Worm (Caenorhabditis elegans) whole organism, L2 larva: ENCODE results near the gene abts-3.

Source experiments
- C34F6.9 ChIP-seq: fragments of 150-350 bp; optimal IDR thresholded peaks from 2 replicates; lab custom pipeline; 2014; ENCODE audit warnings: missing biosample characterization, missing genetic modification characterization
- F13H6.1 ChIP-seq: sonication (generic microtip); optimal IDR thresholded peaks from 2 replicates; lab custom pipeline; 2016; ENCODE audit warnings: missing genetic modification characterization, missing compliant biosample characterization
- R02D3.7 ChIP-seq: fragments of 150-350 bp; optimal IDR thresholded peaks from 2 replicates; lab custom pipeline; 2014; ENCODE audit warnings: missing biosample characterization, missing genetic modification characterization
- Y55F3AM.14 ChIP-seq: fragments of 200-800 bp; sonication (Bioruptor generic); optimal IDR thresholded peaks from 2 replicates; lab custom pipeline; 2018; ENCODE audit warnings: mild to moderate bottlenecking, missing genetic modification characterization, missing compliant biosample characterization
- ZK546.5 ChIP-seq: sonication (generic microtip); optimal IDR thresholded peaks from 2 replicates; lab custom pipeline; 2017; ENCODE audit warnings: missing biosample characterization, missing genetic modification characterization
- aly-2 ChIP-seq: fragments of 150-350 bp; optimal IDR thresholded peaks from 2 replicates; lab custom pipeline; 2014; ENCODE audit warnings: missing biosample characterization, missing genetic modification characterization
- blmp-1 ChIP-seq: sonication (generic microtip); optimal IDR thresholded peaks from 2 replicates; lab custom pipeline; 2017; ENCODE audit warnings: missing genetic modification characterization, mild to moderate bottlenecking, missing compliant biosample characterization, antibody characterized with exemption, moderate library complexity; ENCODE audit not compliant: insufficient read depth
- ceh-82 ChIP-seq: fragments of 150-350 bp; optimal IDR thresholded peaks from 2 replicates; lab custom pipeline; 2014; ENCODE audit warnings: missing biosample characterization, missing genetic modification characterization
- crh-2 ChIP-seq: sonication (generic microtip); optimal IDR thresholded peaks from 2 replicates; lab custom pipeline; 2017; ENCODE audit warnings: missing biosample characterization, missing genetic modification characterization
- dmd-4 ChIP-seq: sonication (generic microtip); optimal IDR thresholded peaks from 2 replicates; lab custom pipeline; 2017; ENCODE audit warnings: missing biosample characterization, missing genetic modification characterization
- elt-1 ChIP-seq: fragments of 150-350 bp; optimal IDR thresholded peaks from 2 replicates; lab custom pipeline; 2014; ENCODE audit warnings: missing biosample characterization, missing genetic modification characterization
- elt-3 ChIP-seq: sonication (generic microtip); optimal IDR thresholded peaks from 2 replicates; lab custom pipeline; 2017; ENCODE audit warnings: missing biosample characterization, missing genetic modification characterization
- fos-1 ChIP-seq: fragments of 150-350 bp; optimal IDR thresholded peaks from 2 replicates; lab custom pipeline; 2014; ENCODE audit warnings: missing biosample characterization, missing genetic modification characterization
- lin-11 ChIP-seq: fragments of 150-350 bp; sonication (generic microtip); optimal IDR thresholded peaks from 2 replicates; lab custom pipeline; 2014; ENCODE audit warnings: missing biosample characterization, missing genetic modification characterization, inconsistent platforms, mixed read lengths
- lin-13 ChIP-seq: fragments of 150-350 bp; optimal IDR thresholded peaks from 2 replicates; lab custom pipeline; 2014; ENCODE audit warnings: missing biosample characterization, missing genetic modification reagents, missing genetic modification characterization
- lin-39 ChIP-seq: fragments of 150-350 bp; optimal IDR thresholded peaks from 2 replicates; lab custom pipeline; 2014; ENCODE audit warnings: missing biosample characterization, missing genetic modification reagents, missing genetic modification characterization
- lsy-2 ChIP-seq, 2 experiments: fragments of 150-350 bp in 1 of 2; sonication (generic microtip) in 1 of 2; optimal IDR thresholded peaks; 2 replicates each; lab custom pipeline; 2014 to 2017; ENCODE audit warnings: missing biosample characterization in 2 of 2, missing genetic modification characterization in 2 of 2
- mab-5 ChIP-seq: fragments of 150-350 bp; optimal IDR thresholded peaks from 2 replicates; lab custom pipeline; 2014; ENCODE audit warnings: missing biosample characterization, missing genetic modification characterization
- nhr-11 ChIP-seq: fragments of 150-350 bp; optimal IDR thresholded peaks from 2 replicates; lab custom pipeline; 2014; ENCODE audit warnings: missing biosample characterization, missing genetic modification characterization
- nhr-12 ChIP-seq: fragments of 150-350 bp; optimal IDR thresholded peaks from 2 replicates; lab custom pipeline; 2014; ENCODE audit warnings: missing biosample characterization, missing genetic modification characterization
- nhr-129 ChIP-seq: fragments of 150-350 bp; optimal IDR thresholded peaks from 2 replicates; lab custom pipeline; 2014; ENCODE audit warnings: missing biosample characterization, missing genetic modification characterization
- nhr-21 ChIP-seq: fragments of 150-350 bp; optimal IDR thresholded peaks from 2 replicates; lab custom pipeline; 2014; ENCODE audit warnings: missing biosample characterization, missing genetic modification characterization
- nhr-237 ChIP-seq: fragments of 150-350 bp; optimal IDR thresholded peaks from 2 replicates; lab custom pipeline; 2014; ENCODE audit warnings: missing biosample characterization, missing genetic modification characterization
- nhr-25 ChIP-seq: fragments of 150-350 bp; sonication (generic microtip); optimal IDR thresholded peaks from 3 replicates; lab custom pipeline; 2014; ENCODE audit warnings: missing biosample characterization, missing genetic modification characterization
- nhr-6 ChIP-seq: fragments of 150-350 bp; optimal IDR thresholded peaks from 2 replicates; lab custom pipeline; 2014; ENCODE audit warnings: missing biosample characterization, missing genetic modification characterization
- peb-1 ChIP-seq: fragments of 150-350 bp; optimal IDR thresholded peaks from 2 replicates; lab custom pipeline; 2014; ENCODE audit warnings: missing biosample characterization, missing genetic modification characterization
- skn-1 ChIP-seq: sonication (generic microtip); optimal IDR thresholded peaks from 2 replicates; lab custom pipeline; 2017; ENCODE audit warnings: missing biosample characterization, missing genetic modification characterization
- sma-3 ChIP-seq: sonication (generic microtip); optimal IDR thresholded peaks from 2 replicates; lab custom pipeline; 2016; ENCODE audit warnings: missing genetic modification reagents, missing genetic modification characterization, missing compliant biosample characterization
- snpc-4 ChIP-seq: fragments of 150-350 bp; optimal IDR thresholded peaks from 2 replicates; lab custom pipeline; 2014; ENCODE audit warnings: missing biosample characterization, missing genetic modification characterization
- unc-39 ChIP-seq: fragments of 150-350 bp; optimal IDR thresholded peaks from 2 replicates; lab custom pipeline; 2014; ENCODE audit warnings: missing biosample characterization, missing genetic modification characterization
- unc-55 ChIP-seq: fragments of 150-350 bp; sonication (generic microtip); optimal IDR thresholded peaks from 3 replicates; lab custom pipeline; 2014; ENCODE audit warnings: missing biosample characterization, missing genetic modification reagents, missing genetic modification characterization
- unc-62 ChIP-seq: fragments of 150-350 bp; optimal IDR thresholded peaks from 2 replicates; lab custom pipeline; 2014; ENCODE audit warnings: missing biosample characterization, missing genetic modification reagents, missing genetic modification characterization
- zag-1 ChIP-seq: fragments of 150-350 bp; optimal IDR thresholded peaks from 2 replicates; lab custom pipeline; 2014; ENCODE audit warnings: missing biosample characterization, missing genetic modification characterization
- ztf-1 ChIP-seq: fragments of 200-800 bp; sonication (Bioruptor generic); conservative IDR thresholded peaks from 2 replicates; pipeline ENCODE4 v1.3.6; 2022; ENCODE audit warnings: missing genetic modification characterization, missing compliant biosample characterization
- ztf-11 ChIP-seq: sonication (generic microtip); optimal IDR thresholded peaks from 2 replicates; lab custom pipeline; 2017; ENCODE audit warnings: missing biosample characterization, missing genetic modification characterization
- ztf-4 ChIP-seq: fragments of 150-350 bp; optimal IDR thresholded peaks from 2 replicates; lab custom pipeline; 2014; ENCODE audit warnings: missing biosample characterization, missing genetic modification characterization

The abts-3 gene

DNA sequence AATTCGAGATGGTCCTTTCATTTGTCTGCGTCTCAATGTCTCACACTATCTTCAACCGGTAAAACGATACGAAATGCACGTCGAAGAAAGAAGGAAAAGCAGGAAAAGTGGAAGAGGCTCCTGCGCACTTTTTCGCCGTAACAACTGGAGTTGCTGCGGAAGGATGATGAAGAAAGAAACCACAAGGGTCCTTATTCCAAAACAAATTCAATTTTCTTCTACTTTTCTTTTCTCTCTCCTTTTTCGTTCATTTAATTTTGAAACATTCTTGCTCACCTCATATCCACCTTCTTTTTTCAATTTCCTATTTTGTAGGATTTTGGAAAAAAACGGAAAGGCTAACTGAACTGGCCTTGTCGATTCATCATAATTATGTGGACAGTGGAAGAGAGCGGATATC lies 12.1 kb upstream of the abts-3 start:
- TF ChIP-seq snpc-4 (tag; lab: Kevin White, UChicago), result no peak
- no peak for TF ChIP-seq nhr-129 (tag; lab: Kevin White, UChicago)
- no peak for TF ChIP-seq fos-1 (tag; lab: Kevin White, UChicago)
- no peak for TF ChIP-seq dmd-4 (tag; lab: Kevin White, UChicago)
- no peak for TF ChIP-seq lin-11 (tag; lab: Kevin White, UChicago)
- no peak for TF ChIP-seq unc-39
- no peak for TF ChIP-seq ceh-82
- TF ChIP-seq nhr-237 (tag; lab: Kevin White, UChicago), result no peak
- TF ChIP-seq ztf-4, result no peak
- TF ChIP-seq aly-2 (tag; lab: Kevin White, UChicago), result no peak
- TF ChIP-seq peb-1 (tag; lab: Kevin White, UChicago), result no peak
- no peak for TF ChIP-seq unc-55 (GFP tag; lab: Kevin White, UChicago)
- no peak for TF ChIP-seq lin-39 (tag; lab: Kevin White, UChicago)
- TF ChIP-seq nhr-12, result no peak
- TF ChIP-seq crh-2 (tag; lab: Kevin White, UChicago), result no peak
- no peak for TF ChIP-seq ztf-11 (tag; lab: Kevin White, UChicago)

DNA sequence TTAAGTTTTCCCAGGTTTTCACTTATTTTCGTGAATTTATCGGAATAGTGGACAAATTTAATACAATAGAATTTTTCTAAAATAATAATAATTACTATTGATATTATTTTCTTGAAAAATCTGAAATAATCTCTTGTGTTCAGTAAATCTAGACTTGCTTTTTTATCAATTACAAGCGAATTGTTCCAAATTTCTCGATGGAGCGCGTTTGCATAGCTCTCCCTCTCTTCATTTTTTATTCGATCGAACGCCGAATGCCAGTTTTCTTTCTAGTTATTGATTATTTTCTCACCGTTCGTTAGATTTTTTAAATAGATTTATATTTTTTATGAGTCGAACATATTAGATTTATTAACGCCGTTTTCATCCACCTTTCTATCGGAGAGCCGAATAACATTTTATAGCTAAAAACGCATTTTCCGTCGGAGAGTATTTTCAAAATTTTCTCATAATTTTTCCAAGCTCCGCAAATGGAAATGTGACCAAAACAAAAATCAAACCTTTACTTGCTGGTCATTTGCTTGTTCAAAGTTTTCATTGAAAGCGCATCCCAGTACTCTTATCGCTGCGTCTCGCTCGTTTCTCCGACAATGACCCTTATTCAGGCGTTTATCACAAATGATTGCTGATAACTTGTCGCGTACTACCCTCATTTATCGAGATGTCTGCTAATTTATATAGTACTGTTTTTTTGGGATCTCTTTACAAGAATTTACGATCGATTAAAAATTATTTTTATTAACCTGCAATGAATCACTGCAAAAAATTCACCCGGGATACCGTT lies 9.9 kb upstream of the abts-3 start:
- peak; percentile 60 for TF ChIP-seq C34F6.9 (tag; lab: Kevin White, UChicago)
- TF ChIP-seq fos-1 (tag; lab: Kevin White, UChicago), result peak; percentile 78
- TF ChIP-seq lsy-2 (tag; optimal IDR thresholded peaks at IDR 0.05; lab: Kevin White, UChicago), result peak in 1 of 2 experiments; percentile 18
- TF ChIP-seq unc-55 (GFP tag; lab: Kevin White, UChicago), result peak; percentile 54
- TF ChIP-seq nhr-237 (tag; lab: Kevin White, UChicago), result no peak

- no peak for TF ChIP-seq peb-1 (tag; lab: Kevin White, UChicago)
- TF ChIP-seq nhr-129 (tag; lab: Kevin White, UChicago), result peak; percentile 41
- TF ChIP-seq C34F6.9 (tag; lab: Kevin White, UChicago), result peak; percentile 30
- no peak for TF ChIP-seq aly-2 (tag; lab: Kevin White, UChicago)
- no peak for TF ChIP-seq unc-55 (GFP tag; lab: Kevin White, UChicago)
- TF ChIP-seq fos-1 (tag; lab: Kevin White, UChicago), result no peak
Measured at ce11 chrII:6123513-6123912, 9.2 kb upstream of the abts-3 start, which contains the start of gene C29H12.2. C29H12.2 (plus strand) TSS chrII:6123809.

DNA sequence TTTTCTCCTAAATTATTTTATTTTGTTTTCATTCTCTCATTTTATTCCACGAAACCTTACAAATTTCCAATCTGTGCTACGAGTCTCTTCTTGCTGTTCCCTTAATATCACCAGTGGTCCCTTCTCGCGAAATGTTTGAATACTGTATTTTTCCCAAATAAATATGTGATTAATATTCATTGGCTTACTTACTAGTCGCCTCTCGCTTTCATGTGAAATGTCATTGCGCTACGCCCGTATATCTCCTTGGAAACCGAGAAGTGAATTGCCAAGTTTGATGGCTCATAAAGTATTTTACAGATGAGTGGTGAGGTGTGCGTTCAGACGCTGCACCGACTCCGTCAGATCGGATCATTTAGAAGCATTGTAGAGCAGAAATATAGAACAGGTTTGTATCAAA lies 7.4 kb upstream of the abts-3 start, which contains the start of gene rars-2:
Gene rars-2 (plus strand): TSS at position 301 of the 400 bp plus-strand sequence.
- TF ChIP-seq elt-1 (tag; lab: Kevin White, UChicago), result no peak
- TF ChIP-seq aly-2 (tag; lab: Kevin White, UChicago), result no peak
- no peak for TF ChIP-seq lsy-2 (tag; optimal IDR thresholded peaks at IDR 0.05; lab: Kevin White, UChicago)
- TF ChIP-seq peb-1 (tag; lab: Kevin White, UChicago), result no peak
- no peak for TF ChIP-seq unc-39

ce11 chrII:6135530-6135929 lies 2.8 kb downstream of the abts-3 start:
- TF ChIP-seq lin-13 (GFP tag; lab: Kevin White, UChicago) (no peak), nhr-12 (no peak), mab-5 (tag; lab: Kevin White, UChicago) (no peak), skn-1 (tag; lab: Kevin White, UChicago) (no peak), elt-1 (tag; lab: Kevin White, UChicago) (no peak), zag-1 (tag; lab: Kevin White, UChicago) (no peak), lin-11 (tag; lab: Kevin White, UChicago) (no peak), aly-2 (tag; lab: Kevin White, UChicago) (no peak), dmd-4 (tag; lab: Kevin White, UChicago) (no peak), elt-3 (tag; lab: Kevin White, UChicago) (no peak), lsy-2 (tag; optimal IDR thresholded peaks at IDR 0.05; lab: Kevin White, UChicago) (no peak)

DNA sequence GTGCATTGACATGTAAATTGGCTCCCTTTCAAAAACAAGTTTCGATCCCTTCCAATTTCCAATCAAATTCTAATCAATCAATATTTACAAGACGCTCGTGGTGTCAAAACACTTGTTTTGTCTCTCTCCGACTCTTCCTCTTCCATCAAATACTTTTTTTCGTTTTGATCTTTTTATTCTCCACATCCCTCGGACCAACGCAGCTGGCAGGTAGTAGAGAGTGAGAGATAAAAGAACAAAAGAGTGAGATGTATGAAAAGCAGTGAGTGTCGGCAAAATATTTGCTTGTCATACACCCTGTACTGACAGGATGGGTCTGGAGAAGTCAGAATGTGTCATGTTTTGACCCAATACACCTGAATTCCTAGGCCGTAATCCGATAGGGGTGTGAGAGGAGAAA lies 4.0 kb downstream of the abts-3 start:
- TF ChIP-seq nhr-6 (tag; lab: Kevin White, UChicago), result no peak
- no peak for TF ChIP-seq zag-1 (tag; lab: Kevin White, UChicago)
- peak; percentile 55 for TF ChIP-seq nhr-129 (tag; lab: Kevin White, UChicago)
- TF ChIP-seq aly-2 (tag; lab: Kevin White, UChicago), result no peak
- no peak for TF ChIP-seq nhr-12
- TF ChIP-seq Y55F3AM.14, result no peak
- TF ChIP-seq unc-62 (GFP tag; lab: Kevin White, UChicago), result no peak
- TF ChIP-seq sma-3 (GFP tag; lab: Kevin White, UChicago), result no peak
- TF ChIP-seq ztf-4, result no peak
- TF ChIP-seq peb-1 (tag; lab: Kevin White, UChicago), result no peak
- no peak for TF ChIP-seq ceh-82
- TF ChIP-seq lin-39 (tag; lab: Kevin White, UChicago), result no peak
- peak; percentile 18 for TF ChIP-seq C34F6.9 (tag; lab: Kevin White, UChicago)
- peak; percentile 13 for TF ChIP-seq F13H6.1 (tag; lab: Kevin White, UChicago)
- TF ChIP-seq ZK546.5 (tag; lab: Kevin White, UChicago), result no peak
- TF ChIP-seq nhr-25 (tag; lab: Kevin White, UChicago), result no peak
- TF ChIP-seq R02D3.7, result no peak
- TF ChIP-seq lsy-2 (tag; optimal IDR thresholded peaks at IDR 0.05; lab: Kevin White, UChicago), result no peak
- TF ChIP-seq blmp-1, result no peak
- no peak for TF ChIP-seq crh-2 (tag; lab: Kevin White, UChicago)
- TF ChIP-seq ztf-1 (GFP tag; lab: Robert Waterston, UW), result no peak
- no peak for TF ChIP-seq nhr-11
- TF ChIP-seq lin-11 (tag; lab: Kevin White, UChicago), result no peak
- no peak for TF ChIP-seq nhr-21 (tag; lab: Kevin White, UChicago)
